Worm (Caenorhabditis elegans) whole organism, young adult: ENCODE data around the gene rde-11.

ENCODE experiments used
- B0035.1 ChIP-seq: sonication (generic microtip); optimal IDR thresholded peaks from 2 replicates; lab custom pipeline; 2016; ENCODE audit warnings: missing genetic modification characterization, mild to moderate bottlenecking, missing compliant biosample characterization, missing genotype, missing genetic modification reagents
- B0336.3 ChIP-seq: fragments of 200-800 bp; sonication (Bioruptor generic); IDR thresholded peaks from 2 replicates; pipeline ENCODE4 v1.3.6; 2022; ENCODE audit warnings: missing genetic modification characterization, missing compliant biosample characterization
- C06A6.2 ChIP-seq: fragments of 200-800 bp; sonication (Bioruptor generic); conservative IDR thresholded peaks from 2 replicates; pipeline ENCODE4 v1.3.6; 2022; ENCODE audit warnings: missing genetic modification characterization, missing compliant biosample characterization
- C17E4.6 ChIP-seq: fragments of 200-800 bp; sonication (Bioruptor generic); IDR thresholded peaks from 2 replicates; pipeline ENCODE4 v1.3.6; 2022; ENCODE audit warnings: missing genetic modification reagents, missing genetic modification characterization, missing compliant biosample characterization
- F33H1.4 ChIP-seq: fragments of 200-800 bp; sonication (Bioruptor generic); IDR thresholded peaks from 2 replicates; pipeline ENCODE4 v1.3.6; 2022; ENCODE audit warnings: missing genetic modification reagents, missing genetic modification characterization, missing compliant biosample characterization
- F49E8.2 ChIP-seq: sonication (generic microtip); optimal IDR thresholded peaks from 3 replicates; lab custom pipeline; 2017; ENCODE audit warnings: missing genetic modification characterization, mild to moderate bottlenecking, missing compliant biosample characterization, antibody characterized with exemption, moderate library complexity; ENCODE audit not compliant: insufficient read depth
- K12H6.12 ChIP-seq: fragments of 200-800 bp; sonication (Bioruptor generic); optimal IDR thresholded peaks from 2 replicates; lab custom pipeline; 2018; ENCODE audit warnings: mild to moderate bottlenecking, missing genetic modification characterization, missing compliant biosample characterization
- T26A5.8 ChIP-seq: sonication (generic microtip); optimal IDR thresholded peaks from 2 replicates; lab custom pipeline; 2016; ENCODE audit warnings: missing genetic modification characterization, missing compliant biosample characterization
- Y56A3A.18 ChIP-seq: fragments of 200-800 bp; sonication (Bioruptor generic); IDR thresholded peaks from 2 replicates; pipeline ENCODE4 v1.3.6; 2022; ENCODE audit warnings: missing genetic modification reagents, missing genetic modification characterization, missing compliant biosample characterization
- Y67H2A.10 ChIP-seq: fragments of 200-800 bp; sonication (Bioruptor generic); conservative IDR thresholded peaks from 2 replicates; pipeline ENCODE4 v1.3.6; 2022; ENCODE audit warnings: missing genetic modification reagents, missing genetic modification characterization, missing compliant biosample characterization
- Y95B8A.8 ChIP-seq: fragments of 200-800 bp; sonication (Bioruptor generic); IDR thresholded peaks from 2 replicates; pipeline ENCODE4 v1.3.6; 2022; ENCODE audit warnings: missing genetic modification reagents, missing genetic modification characterization, missing compliant biosample characterization
- ZK185.1 ChIP-seq: sonication (generic microtip); optimal IDR thresholded peaks from 2 replicates; lab custom pipeline; 2016; ENCODE audit warnings: mild to moderate bottlenecking, missing genetic modification characterization, missing compliant biosample characterization; ENCODE audit not compliant: poor library complexity, severe bottlenecking
- attf-3 ChIP-seq: fragments of 200-800 bp; sonication (Bioruptor generic); conservative IDR thresholded peaks from 2 replicates; pipeline ENCODE4 v1.3.6; 2022; ENCODE audit warnings: missing genetic modification reagents, missing genetic modification characterization, missing compliant biosample characterization
- attf-5 ChIP-seq: fragments of 200-800 bp; sonication (Bioruptor generic); optimal IDR thresholded peaks from 2 replicates; lab custom pipeline; 2018; ENCODE audit warnings: mild to moderate bottlenecking, missing genetic modification characterization, missing compliant biosample characterization
- bed-1 ChIP-seq: fragments of 200-800 bp; sonication (Bioruptor generic); IDR thresholded peaks from 2 replicates; pipeline ENCODE4 v1.3.6; 2022; ENCODE audit warnings: missing genetic modification reagents, missing genetic modification characterization, missing compliant biosample characterization
- bed-2 ChIP-seq: fragments of 200-800 bp; sonication (Bioruptor generic); IDR thresholded peaks from 2 replicates; pipeline ENCODE4 v1.3.6; 2022; ENCODE audit warnings: missing genetic modification reagents, missing genetic modification characterization, missing compliant biosample characterization
- cebp-1 ChIP-seq, 2 experiments: fragments of 200-800 bp in 1 of 2; sonication (Bioruptor generic) in 1 of 2; sonication (generic microtip) in 1 of 2; IDR thresholded peaks in 1 of 2; optimal IDR thresholded peaks in 1 of 2; 2 replicates each; pipeline versions ENCODE4 v1.3.6 to Lab custom; 2017 to 2022; ENCODE audit warnings: missing compliant biosample characterization in 2 of 2, missing genetic modification characterization in 2 of 2, mild to moderate bottlenecking in 1 of 2, missing genetic modification reagents in 1 of 2, moderate library complexity in 1 of 2
- cebp-2 ChIP-seq: fragments of 200-800 bp; sonication (Bioruptor generic); IDR thresholded peaks from 2 replicates; pipeline ENCODE4 v1.3.6; 2022; ENCODE audit warnings: missing genetic modification characterization, missing compliant biosample characterization
- ceh-27 ChIP-seq: fragments of 200-800 bp; sonication (Bioruptor generic); optimal IDR thresholded peaks from 2 replicates; lab custom pipeline; 2018; ENCODE audit warnings: mild to moderate bottlenecking, missing genetic modification characterization, moderate library complexity, missing compliant biosample characterization
- ceh-40 ChIP-seq: fragments of 200-800 bp; sonication (Bioruptor generic); IDR thresholded peaks from 2 replicates; pipeline ENCODE4 v1.3.6; 2022; ENCODE audit warnings: missing genetic modification characterization, missing compliant biosample characterization
- ceh-91 ChIP-seq: fragments of 200-800 bp; sonication (Bioruptor generic); IDR thresholded peaks from 2 replicates; pipeline ENCODE4 v1.3.6; 2022; ENCODE audit warnings: missing genetic modification reagents, missing genetic modification characterization, missing compliant biosample characterization
- chd-7 ChIP-seq: sonication (generic microtip); optimal IDR thresholded peaks from 2 replicates; lab custom pipeline; 2016; ENCODE audit warnings: mild to moderate bottlenecking, missing genetic modification characterization, moderate library complexity, missing compliant biosample characterization
- dpff-1 ChIP-seq: sonication (generic microtip); optimal IDR thresholded peaks from 2 replicates; lab custom pipeline; 2017; ENCODE audit warnings: mild to moderate bottlenecking, missing genetic modification characterization, missing compliant biosample characterization
- dpl-1 ChIP-seq: fragments of 150-350 bp; optimal IDR thresholded peaks from 2 replicates; lab custom pipeline; 2014; ENCODE audit warnings: missing biosample characterization, missing genetic modification reagents, missing genetic modification characterization
- egl-44 ChIP-seq: fragments of 200-800 bp; sonication (Bioruptor generic); IDR thresholded peaks from 2 replicates; pipeline ENCODE4 v1.3.6; 2022; ENCODE audit warnings: missing genetic modification reagents, missing genetic modification characterization, missing compliant biosample characterization
- hmg-1.2 ChIP-seq: fragments of 200-800 bp; sonication (Bioruptor generic); IDR thresholded peaks from 2 replicates; pipeline ENCODE4 v1.3.6; 2022; ENCODE audit warnings: missing genetic modification reagents, missing genetic modification characterization, missing compliant biosample characterization
- hrde-1 ChIP-seq: sonication (generic microtip); optimal IDR thresholded peaks from 2 replicates; lab custom pipeline; 2016; ENCODE audit warnings: missing genetic modification characterization, mild to moderate bottlenecking, missing compliant biosample characterization, moderate library complexity, missing genotype, missing genetic modification reagents, borderline replicate concordance
- hsf-1 ChIP-seq: fragments of 200-800 bp; sonication (Bioruptor generic); IDR thresholded peaks from 2 replicates; pipeline ENCODE4 v1.3.6; 2022; ENCODE audit warnings: missing genetic modification reagents, missing genetic modification characterization, missing compliant biosample characterization
- lag-1 ChIP-seq: fragments of 200-800 bp; sonication (Bioruptor generic); IDR thresholded peaks from 2 replicates; pipeline ENCODE4 v1.3.6; 2022; ENCODE audit warnings: missing genetic modification reagents, missing genetic modification characterization, missing compliant biosample characterization
- let-607 ChIP-seq, 2 experiments: fragments of 200-800 bp in 1 of 2; sonication (Bioruptor generic) in 1 of 2; sonication (generic microtip) in 1 of 2; optimal IDR thresholded peaks; 2 replicates each; lab custom pipeline; 2016 to 2018; ENCODE audit warnings: mild to moderate bottlenecking in 2 of 2, missing compliant biosample characterization in 2 of 2, missing genetic modification characterization in 2 of 2, moderate library complexity in 2 of 2, missing genotype in 1 of 2
- lin-35 ChIP-seq, 3 experiments: fragments of 150-350 bp in 2 of 3; sonication (generic microtip) in 1 of 3; optimal IDR thresholded peaks; 2 replicates each; lab custom pipeline; 2014 to 2018; ENCODE audit warnings: missing biosample characterization in 3 of 3, missing genetic modification characterization in 3 of 3, missing genetic modification reagents in 3 of 3
- lin-54 ChIP-seq: fragments of 200-800 bp; sonication (Bioruptor generic); optimal IDR thresholded peaks from 2 replicates; lab custom pipeline; 2018; ENCODE audit warnings: mild to moderate bottlenecking, missing genetic modification characterization, missing compliant biosample characterization
- lir-1 ChIP-seq: fragments of 200-800 bp; sonication (Bioruptor generic); conservative IDR thresholded peaks from 2 replicates; pipeline ENCODE4 v1.3.6; 2022; ENCODE audit warnings: missing genetic modification reagents, missing genetic modification characterization, missing compliant biosample characterization
- madf-6 ChIP-seq: fragments of 200-800 bp; sonication (Bioruptor generic); IDR thresholded peaks from 2 replicates; pipeline ENCODE4 v1.3.6; 2022; ENCODE audit warnings: missing genetic modification reagents, missing genetic modification characterization, missing compliant biosample characterization
- mel-28 ChIP-seq: sonication (generic microtip); optimal IDR thresholded peaks from 2 replicates; lab custom pipeline; 2016; ENCODE audit warnings: borderline replicate concordance, mild to moderate bottlenecking, missing genetic modification characterization, missing compliant biosample characterization
- mes-4 ChIP-seq: sonication (generic microtip); optimal IDR thresholded peaks from 2 replicates; lab custom pipeline; 2016; ENCODE audit warnings: missing genotype, missing genetic modification characterization, missing compliant biosample characterization
- rpc-1 ChIP-seq, 2 experiments: fragments of 150-350 bp in 1 of 2; sonication (generic microtip) in 1 of 2; optimal IDR thresholded peaks; 2 replicates each; lab custom pipeline; 2014 to 2018; ENCODE audit warnings: missing biosample characterization in 1 of 2, missing genetic modification characterization in 1 of 2, missing genetic modification reagents in 1 of 2, missing genotype in 1 of 2
- sdz-38 ChIP-seq: sonication (generic microtip); optimal IDR thresholded peaks from 2 replicates; lab custom pipeline; 2016; ENCODE audit warnings: missing genotype, missing genetic modification characterization, missing compliant biosample characterization
- snpc-1.1 ChIP-seq: sonication (generic microtip); optimal IDR thresholded peaks from 2 replicates; lab custom pipeline; 2017; ENCODE audit warnings: missing genetic modification characterization, mild to moderate bottlenecking, missing compliant biosample characterization, antibody characterized with exemption, moderate library complexity, missing genotype, missing genetic modification reagents; ENCODE audit not compliant: insufficient read depth
- snpc-3.4 ChIP-seq: sonication (generic microtip); optimal IDR thresholded peaks from 2 replicates; lab custom pipeline; 2017; ENCODE audit warnings: missing genetic modification characterization, mild to moderate bottlenecking, missing compliant biosample characterization, antibody characterized with exemption, moderate library complexity, missing genotype, missing genetic modification reagents
- snpc-4 ChIP-seq, 5 experiments: fragments of 150-350 bp in 1 of 5; sonication (generic microtip) in 4 of 5; optimal IDR thresholded peaks; 2 replicates each; lab custom pipeline; 2014 to 2018; ENCODE audit warnings: missing genetic modification characterization in 5 of 5, missing biosample characterization in 3 of 5, antibody characterized with exemption in 2 of 5, mild to moderate bottlenecking in 2 of 5, missing compliant biosample characterization in 2 of 5, missing genotype in 2 of 5, moderate library complexity in 2 of 5, missing genetic modification reagents in 1 of 5
- somi-1 ChIP-seq: fragments of 200-800 bp; sonication (Bioruptor generic); optimal IDR thresholded peaks from 2 replicates; lab custom pipeline; 2018; ENCODE audit warnings: mild to moderate bottlenecking, missing genetic modification characterization, missing compliant biosample characterization
- sptf-2 ChIP-seq: fragments of 200-800 bp; sonication (Bioruptor generic); optimal IDR thresholded peaks from 2 replicates; lab custom pipeline; 2018; ENCODE audit warnings: mild to moderate bottlenecking, missing genetic modification characterization, missing compliant biosample characterization
- zim-3 ChIP-seq: sonication (generic microtip); optimal IDR thresholded peaks from 2 replicates; lab custom pipeline; 2017; ENCODE audit warnings: mild to moderate bottlenecking, missing genetic modification characterization, moderate library complexity, missing compliant biosample characterization
- ztf-28 ChIP-seq: fragments of 200-800 bp; sonication (Bioruptor generic); IDR thresholded peaks from 2 replicates; pipeline ENCODE4 v1.3.6; 2022; ENCODE audit warnings: missing genetic modification reagents, missing genetic modification characterization, missing compliant biosample characterization
- ztf-6 ChIP-seq: fragments of 200-800 bp; sonication (Bioruptor generic); IDR thresholded peaks from 2 replicates; pipeline ENCODE4 v1.3.6; 2022; ENCODE audit warnings: missing genetic modification reagents, missing genetic modification characterization, missing compliant biosample characterization

The rde-11 gene

ce11 chrIV:13093677-13094076 is 11.3 kb upstream of the rde-11 start, which contains the start of the genes prcc-1 and C39E9.12:
TSS of gene prcc-1 (minus strand) at chrIV:13093795.
TSS of gene C39E9.12 (plus strand) at chrIV:13094007.
- no peak for TF ChIP-seq ceh-40 (GFP tag; lab: Robert Waterston, UW)
- peak; percentile 82 for TF ChIP-seq snpc-3.4 (tag; lab: Kevin White, UChicago)
- peak; percentile 44 for TF ChIP-seq attf-5 (GFP tag; lab: Kevin White, UChicago)
- TF ChIP-seq cebp-2 = no peak
- peak; percentile 82 for TF ChIP-seq lin-54
- no peak for TF ChIP-seq snpc-4 (GFP tag; optimal IDR thresholded peaks at IDR 0.05; lab: Kevin White, UChicago)
- peak in 2 of 4 experiments; percentile 1 to 67 for TF ChIP-seq snpc-4 (tag; optimal IDR thresholded peaks at IDR 0.05; lab: Kevin White, UChicago)
- no peak for TF ChIP-seq bed-2 (GFP tag; lab: Robert Waterston, UW)
- no peak for TF ChIP-seq Y67H2A.10 (GFP tag; lab: Robert Waterston, UW)
- no peak for TF ChIP-seq bed-1 (GFP tag; lab: Robert Waterston, UW)
- TF ChIP-seq ztf-28 (GFP tag; lab: Robert Waterston, UW) = no peak
- no peak for TF ChIP-seq B0035.1 (tag; lab: Kevin White, UChicago)
- peak; percentile 12 for TF ChIP-seq ceh-27 (GFP tag; lab: Kevin White, UChicago)
- TF ChIP-seq cebp-1 (GFP tag; IDR thresholded peaks at IDR 0.05; lab: Robert Waterston, UW) = no peak
- TF ChIP-seq cebp-1 (tag; optimal IDR thresholded peaks at IDR 0.05; lab: Kevin White, UChicago) = no peak
- no peak for TF ChIP-seq chd-7
- TF ChIP-seq Y95B8A.8 (GFP tag; lab: Robert Waterston, UW) = no peak
- TF ChIP-seq K12H6.12 = no peak
- TF ChIP-seq Y56A3A.18 (GFP tag; lab: Robert Waterston, UW) = no peak
- TF ChIP-seq madf-6 = peak; percentile 95
- TF ChIP-seq dpl-1 (GFP tag; lab: Kevin White, UChicago) = peak; percentile 91
- no peak for TF ChIP-seq mes-4 (tag; lab: Kevin White, UChicago)
- TF ChIP-seq hrde-1 = no peak
- TF ChIP-seq ZK185.1 (tag; lab: Kevin White, UChicago) = no peak
- no peak for TF ChIP-seq dpff-1
- TF ChIP-seq B0336.3 (GFP tag; lab: Robert Waterston, UW) = 0 out of 2 replicates have a peak, but pooled peaks have one; percentile 21
- TF ChIP-seq egl-44 (GFP tag; lab: Robert Waterston, UW) = no peak
- TF ChIP-seq sptf-2 (GFP tag; lab: Kevin White, UChicago) = no peak
- TF ChIP-seq lin-35 (GFP tag; optimal IDR thresholded peaks at IDR 0.05; lab: Kevin White, UChicago) = peak in 2 of 3 experiments; percentile 1 to 86
- TF ChIP-seq let-607 (tag; optimal IDR thresholded peaks at IDR 0.05; lab: Kevin White, UChicago) = no peak
- TF ChIP-seq C17E4.6 = no peak
- TF ChIP-seq F49E8.2 (tag; lab: Kevin White, UChicago) = peak; percentile 9
- TF ChIP-seq rpc-1 (optimal IDR thresholded peaks at IDR 0.05; lab: Kevin White, UChicago) = no peak
- no peak for TF ChIP-seq rpc-1 (tag; optimal IDR thresholded peaks at IDR 0.05; lab: Kevin White, UChicago)
- TF ChIP-seq T26A5.8 = no peak
- no peak for TF ChIP-seq ztf-6 (GFP tag; lab: Robert Waterston, UW)
- TF ChIP-seq snpc-1.1 = peak; percentile 58
- peak; percentile 49; the same call in 1 of the 2 replicates for TF ChIP-seq attf-3 (GFP tag; lab: Robert Waterston, UW)
- no peak for TF ChIP-seq zim-3
- no peak for TF ChIP-seq lag-1 (GFP tag; lab: Robert Waterston, UW)
- no peak for TF ChIP-seq somi-1 (GFP tag; lab: Kevin White, UChicago)
- TF ChIP-seq ceh-91 (GFP tag; lab: Robert Waterston, UW) = peak; percentile 82
- TF ChIP-seq hsf-1 (GFP tag; lab: Robert Waterston, UW) = no peak; the same call in 1 of the 2 replicates
- TF ChIP-seq lir-1 = no peak
- peak; percentile 74 for TF ChIP-seq F33H1.4 (GFP tag; lab: Robert Waterston, UW)
- no peak for TF ChIP-seq mel-28
- TF ChIP-seq hmg-1.2 (GFP tag; lab: Robert Waterston, UW) = peak; percentile 53; the same call in 1 of the 2 replicates
- TF ChIP-seq C06A6.2 (GFP tag; lab: Robert Waterston, UW) = no peak
- no peak for TF ChIP-seq sdz-38
